Worm (Caenorhabditis elegans) whole organism, L1 larva: ENCODE measurements around the gene laf-1.

ENCODE experiments used
- C16A3.4 ChIP-seq: fragments of 150-350 bp; optimal IDR thresholded peaks from 2 replicates; lab custom pipeline; 2014; ENCODE audit warnings: missing biosample characterization, missing genetic modification characterization
- F16B12.6 ChIP-seq: fragments of 150-350 bp; optimal IDR thresholded peaks from 2 replicates; lab custom pipeline; 2014; ENCODE audit warnings: missing biosample characterization, missing genetic modification characterization
- Y116A8C.19 ChIP-seq: sonication (generic microtip); optimal IDR thresholded peaks from 2 replicates; lab custom pipeline; 2016; ENCODE audit warnings: missing compliant biosample characterization, missing genetic modification characterization, borderline replicate concordance
- aha-1 ChIP-seq: fragments of 150-350 bp; optimal IDR thresholded peaks from 2 replicates; lab custom pipeline; 2014; ENCODE audit warnings: missing biosample characterization, missing genetic modification characterization
- aly-2 ChIP-seq: fragments of 150-350 bp; optimal IDR thresholded peaks from 2 replicates; lab custom pipeline; 2014; ENCODE audit warnings: missing biosample characterization, missing genetic modification characterization
- ama-1 ChIP-seq: fragments of 150-350 bp; optimal IDR thresholded peaks from 2 replicates; lab custom pipeline; 2014
- blmp-1 ChIP-seq: fragments of 150-350 bp; optimal IDR thresholded peaks from 2 replicates; lab custom pipeline; 2014; ENCODE audit warnings: missing biosample characterization, missing genetic modification characterization
- ceh-8 ChIP-seq: fragments of 200-800 bp; sonication (Bioruptor generic); optimal IDR thresholded peaks from 2 replicates; lab custom pipeline; 2018; ENCODE audit warnings: mild to moderate bottlenecking, missing genetic modification characterization, moderate library complexity, missing compliant biosample characterization
- ceh-90 ChIP-seq: sonication (generic microtip); optimal IDR thresholded peaks from 2 replicates; lab custom pipeline; 2016; ENCODE audit warnings: missing genetic modification characterization, missing compliant biosample characterization
- ces-1 ChIP-seq: fragments of 150-350 bp; optimal IDR thresholded peaks from 2 replicates; lab custom pipeline; 2014; ENCODE audit warnings: missing biosample characterization, missing genetic modification reagents, missing genetic modification characterization
- dpl-1 ChIP-seq, 3 experiments: fragments of 150-350 bp in 2 of 3; sonication (generic microtip) in 1 of 3; optimal IDR thresholded peaks; 2 replicates each; lab custom pipeline; 2014 to 2017; ENCODE audit warnings: missing biosample characterization in 3 of 3, missing genetic modification characterization in 3 of 3, missing genetic modification reagents in 3 of 3
- dsc-1 ChIP-seq: sonication (generic microtip); optimal IDR thresholded peaks from 2 replicates; lab custom pipeline; 2016; ENCODE audit warnings: mild to moderate bottlenecking, missing genetic modification characterization, missing compliant biosample characterization
- efl-1 ChIP-seq, 4 experiments: fragments of 150-350 bp; optimal IDR thresholded peaks in 3 of 4; peaks in 1 of 4; 1 replicate in 1 of 4; 2 replicates in 3 of 4; lab custom pipeline; 2014; ENCODE audit warnings: missing biosample characterization in 2 of 4, missing genetic modification characterization in 2 of 4, missing genetic modification reagents in 2 of 4
- elt-2 ChIP-seq: sonication (generic microtip); optimal IDR thresholded peaks from 2 replicates; lab custom pipeline; 2016; ENCODE audit warnings: missing genetic modification characterization, mild to moderate bottlenecking, inconsistent platforms, missing compliant biosample characterization, missing genetic modification reagents
- ets-5 ChIP-seq: fragments of 200-800 bp; sonication (Bioruptor generic); IDR thresholded peaks from 2 replicates; pipeline ENCODE4 v1.3.6; 2022; ENCODE audit warnings: missing genetic modification characterization, missing compliant biosample characterization
- fkh-10 ChIP-seq: sonication (generic microtip); optimal IDR thresholded peaks from 2 replicates; lab custom pipeline; 2017; ENCODE audit warnings: missing biosample characterization, missing genetic modification reagents, missing genetic modification characterization
- fkh-4 ChIP-seq: sonication (generic microtip); optimal IDR thresholded peaks from 2 replicates; lab custom pipeline; 2016; ENCODE audit warnings: missing compliant biosample characterization, missing genetic modification characterization, borderline replicate concordance
- fkh-8 ChIP-seq: sonication (generic microtip); optimal IDR thresholded peaks from 2 replicates; lab custom pipeline; 2016; ENCODE audit warnings: mild to moderate bottlenecking, missing genetic modification characterization, missing compliant biosample characterization
- grh-1 ChIP-seq: fragments of 200-800 bp; sonication (Bioruptor generic); IDR thresholded peaks from 2 replicates; pipeline ENCODE4 v1.3.6; 2022; ENCODE audit warnings: missing genetic modification reagents, missing genetic modification characterization, missing compliant biosample characterization
- hlh-4 ChIP-seq: sonication (generic microtip); optimal IDR thresholded peaks from 2 replicates; lab custom pipeline; 2016; ENCODE audit warnings: mild to moderate bottlenecking, missing genetic modification characterization, missing compliant biosample characterization
- hpl-2 ChIP-seq: fragments of 150-350 bp; optimal IDR thresholded peaks from 2 replicates; lab custom pipeline; 2014; ENCODE audit warnings: missing biosample characterization, missing genetic modification reagents, missing genetic modification characterization
- irx-1 ChIP-seq: sonication (generic microtip); optimal IDR thresholded peaks from 2 replicates; lab custom pipeline; 2016; ENCODE audit warnings: missing genetic modification characterization, missing compliant biosample characterization
- isw-1 ChIP-seq: fragments of 200-800 bp; sonication (Bioruptor generic); IDR thresholded peaks from 2 replicates; pipeline ENCODE4 v1.3.6; 2022; ENCODE audit warnings: missing genetic modification characterization, missing compliant biosample characterization
- lin-13 ChIP-seq: fragments of 150-350 bp; optimal IDR thresholded peaks from 2 replicates; lab custom pipeline; 2014; ENCODE audit warnings: missing biosample characterization, missing genetic modification reagents, missing genetic modification characterization
- lin-15B ChIP-seq: fragments of 150-350 bp; sonication (generic microtip); optimal IDR thresholded peaks from 3 replicates; lab custom pipeline; 2014; ENCODE audit warnings: missing biosample characterization, missing genetic modification characterization
- lin-35 ChIP-seq, 2 experiments: fragments of 150-350 bp; optimal IDR thresholded peaks; 2 replicates each; lab custom pipeline; 2014; ENCODE audit warnings: missing biosample characterization in 2 of 2, missing genetic modification characterization in 2 of 2, missing genetic modification reagents in 2 of 2
- lin-39 ChIP-seq: fragments of 150-350 bp; optimal IDR thresholded peaks from 2 replicates; lab custom pipeline; 2014; ENCODE audit warnings: missing biosample characterization, missing genetic modification reagents, missing genetic modification characterization
- lir-3 ChIP-seq: sonication (generic microtip); optimal IDR thresholded peaks from 2 replicates; lab custom pipeline; 2016; ENCODE audit warnings: mild to moderate bottlenecking, missing genetic modification characterization, moderate library complexity, missing compliant biosample characterization; ENCODE audit not compliant: poor library complexity
- lsy-2 ChIP-seq, 2 experiments: fragments of 150-350 bp; optimal IDR thresholded peaks; 2 replicates each; lab custom pipeline; 2014; ENCODE audit warnings: missing biosample characterization in 2 of 2, missing genetic modification characterization in 2 of 2
- mab-9 ChIP-seq: fragments of 200-800 bp; sonication (Bioruptor generic); IDR thresholded peaks from 2 replicates; pipeline ENCODE4 v1.3.6; 2022; ENCODE audit warnings: missing genetic modification reagents, missing genetic modification characterization, missing compliant biosample characterization
- mdl-1 ChIP-seq, 2 experiments: fragments of 150-350 bp; optimal IDR thresholded peaks; 2 replicates each; lab custom pipeline; 2014 to 2017; ENCODE audit warnings: missing biosample characterization in 2 of 2, missing genetic modification characterization in 2 of 2, inconsistent platforms in 1 of 2
- mep-1 ChIP-seq: fragments of 150-350 bp; optimal IDR thresholded peaks from 2 replicates; lab custom pipeline; 2014; ENCODE audit warnings: missing biosample characterization, missing genetic modification characterization
- nhr-12 ChIP-seq: sonication (generic microtip); optimal IDR thresholded peaks from 2 replicates; lab custom pipeline; 2017; ENCODE audit warnings: missing biosample characterization, missing genetic modification characterization
- nhr-19 ChIP-seq: fragments of 200-800 bp; sonication (Bioruptor generic); conservative IDR thresholded peaks from 2 replicates; pipeline ENCODE4 v1.3.6; 2022; ENCODE audit warnings: missing genetic modification characterization, missing compliant biosample characterization
- nhr-20 ChIP-seq: sonication (generic microtip); optimal IDR thresholded peaks from 2 replicates; lab custom pipeline; 2016; ENCODE audit warnings: mild to moderate bottlenecking, missing genetic modification characterization, missing compliant biosample characterization
- nhr-237 ChIP-seq: fragments of 150-350 bp; optimal IDR thresholded peaks from 2 replicates; lab custom pipeline; 2014; ENCODE audit warnings: missing biosample characterization, missing genetic modification characterization
- nhr-71 ChIP-seq: sonication (generic microtip); optimal IDR thresholded peaks from 2 replicates; lab custom pipeline; 2016; ENCODE audit warnings: mild to moderate bottlenecking, missing genetic modification characterization, moderate library complexity, missing compliant biosample characterization
- nhr-77 ChIP-seq: fragments of 150-350 bp; optimal IDR thresholded peaks from 2 replicates; lab custom pipeline; 2014; ENCODE audit warnings: missing biosample characterization, missing genetic modification characterization
- nhr-84 ChIP-seq: sonication (generic microtip); optimal IDR thresholded peaks from 2 replicates; lab custom pipeline; 2017; ENCODE audit warnings: missing biosample characterization, missing genetic modification characterization
- nhr-90 ChIP-seq: sonication (generic microtip); optimal IDR thresholded peaks from 2 replicates; lab custom pipeline; 2016; ENCODE audit warnings: mild to moderate bottlenecking, missing genetic modification characterization, missing compliant biosample characterization; ENCODE audit not compliant: poor library complexity
- pag-3 ChIP-seq: sonication (generic microtip); optimal IDR thresholded peaks from 2 replicates; lab custom pipeline; 2017; ENCODE audit warnings: missing genetic modification characterization, mild to moderate bottlenecking, missing compliant biosample characterization, antibody characterized with exemption, borderline replicate concordance; ENCODE audit not compliant: insufficient read depth
- rnt-1 ChIP-seq: sonication (generic microtip); optimal IDR thresholded peaks from 2 replicates; lab custom pipeline; 2016; ENCODE audit warnings: mild to moderate bottlenecking, missing genetic modification characterization, moderate library complexity, missing compliant biosample characterization
- snpc-4 ChIP-seq: fragments of 150-350 bp; optimal IDR thresholded peaks from 2 replicates; lab custom pipeline; 2014; ENCODE audit warnings: missing biosample characterization, missing genetic modification characterization
- snu-23 ChIP-seq: sonication (generic microtip); optimal IDR thresholded peaks from 2 replicates; lab custom pipeline; 2016; ENCODE audit warnings: missing genetic modification characterization, missing compliant biosample characterization
- sptf-1 ChIP-seq: fragments of 150-350 bp; optimal IDR thresholded peaks from 2 replicates; lab custom pipeline; 2014; ENCODE audit warnings: missing biosample characterization, missing genetic modification characterization
- swsn-7 ChIP-seq: sonication (generic microtip); optimal IDR thresholded peaks from 2 replicates; lab custom pipeline; 2016; ENCODE audit warnings: missing genetic modification characterization, missing compliant biosample characterization
- unc-130 ChIP-seq: fragments of 150-350 bp; optimal IDR thresholded peaks from 2 replicates; lab custom pipeline; 2017; ENCODE audit warnings: missing biosample characterization, missing genetic modification characterization, inconsistent platforms
- unc-30 ChIP-seq: sonication (generic microtip); optimal IDR thresholded peaks from 2 replicates; lab custom pipeline; 2017; ENCODE audit warnings: missing biosample characterization, missing genetic modification characterization
- unc-62 ChIP-seq: fragments of 150-350 bp; optimal IDR thresholded peaks from 2 replicates; lab custom pipeline; 2014; ENCODE audit warnings: missing biosample characterization, missing genetic modification reagents, missing genetic modification characterization
- unc-86 ChIP-seq: sonication (generic microtip); optimal IDR thresholded peaks from 2 replicates; lab custom pipeline; 2016; ENCODE audit warnings: missing genetic modification characterization, missing compliant biosample characterization
- unc-98 ChIP-seq: fragments of 200-800 bp; sonication (Bioruptor generic); IDR thresholded peaks from 2 replicates; pipeline ENCODE4 v1.3.6; 2022; ENCODE audit warnings: missing genetic modification characterization, missing compliant biosample characterization
- vab-15 ChIP-seq: sonication (generic microtip); optimal IDR thresholded peaks from 2 replicates; lab custom pipeline; 2017; ENCODE audit warnings: missing genotype, mild to moderate bottlenecking, missing genetic modification characterization, missing compliant biosample characterization
- ztf-4 ChIP-seq: fragments of 150-350 bp; optimal IDR thresholded peaks from 2 replicates; lab custom pipeline; 2014; ENCODE audit warnings: missing biosample characterization, missing genetic modification characterization

The laf-1 gene

DNA sequence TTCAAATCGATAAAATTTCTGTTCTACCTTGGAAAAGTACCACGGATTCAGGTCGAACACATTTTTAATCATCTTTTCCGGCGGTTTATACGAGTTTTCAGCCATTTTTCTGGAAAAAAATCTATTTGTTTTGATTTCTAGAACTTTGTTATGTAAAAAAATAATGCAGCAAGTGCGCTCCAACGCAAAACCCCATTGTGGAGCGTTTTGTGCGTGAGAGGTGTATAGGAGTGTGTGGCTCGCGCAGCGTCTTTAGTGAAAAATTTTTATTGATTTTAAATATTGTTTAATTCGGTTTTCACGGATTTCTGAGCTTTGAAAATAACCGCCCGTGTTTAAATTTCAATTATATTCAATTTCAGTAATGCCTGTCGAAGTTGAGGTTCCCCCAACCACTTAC, 7.0 kb upstream of the laf-1 start, which contains the start of gene Y71H2AM.20 (continued):
- TF ChIP-seq blmp-1 (tag; lab: Kevin White, UChicago) (peak; percentile 94), nhr-20 (tag; lab: Kevin White, UChicago) (peak; percentile 96), lin-39 (tag; lab: Kevin White, UChicago) (peak; percentile 61), unc-62 (GFP tag; lab: Kevin White, UChicago) (no peak), lir-3 (tag; lab: Kevin White, UChicago) (no peak), nhr-77 (peak; percentile 93), unc-86 (tag; lab: Kevin White, UChicago) (peak; percentile 92), vab-15 (tag; lab: Kevin White, UChicago) (peak; percentile 84), isw-1 (GFP tag; lab: Robert Waterston, UW) (peak; percentile 93), fkh-8 (tag; lab: Kevin White, UChicago) (peak; percentile 99), fkh-10 (GFP tag; lab: Kevin White, UChicago) (peak; percentile 96), unc-30 (no peak), dsc-1 (tag; lab: Kevin White, UChicago) (peak; percentile 89), ceh-8 (peak; percentile 86), efl-1 (optimal IDR thresholded peaks at IDR 0.05; lab: Kevin White, UChicago) (peak; percentile 92 to 95), efl-1 (GFP tag; optimal IDR thresholded peaks at IDR 0.05 in 1 of 2; lab: Kevin White, UChicago) (peak; percentile 87 to 98), rnt-1 (tag; lab: Kevin White, UChicago) (peak; percentile 95), hpl-2 (GFP tag; lab: Kevin White, UChicago) (peak; percentile 81), irx-1 (tag; lab: Kevin White, UChicago) (peak; percentile 84), lin-13 (GFP tag; lab: Kevin White, UChicago) (peak; percentile 97), grh-1 (GFP tag; lab: Robert Waterston, UW) (peak; percentile 40; the same call in 1 of the 2 replicates), nhr-90 (tag; lab: Kevin White, UChicago) (peak; percentile 90), ceh-90 (tag; lab: Kevin White, UChicago) (no peak), F16B12.6 (tag; lab: Kevin White, UChicago) (peak; percentile 80), nhr-19 (GFP tag; lab: Robert Waterston, UW) (peak; percentile 93), lsy-2 (tag; optimal IDR thresholded peaks at IDR 0.05; lab: Kevin White, UChicago) (peak; percentile 98), mep-1 (tag; lab: Kevin White, UChicago) (peak; percentile 99), ets-5 (GFP tag; lab: Robert Waterston, UW) (no peak), ztf-4 (tag; lab: Kevin White, UChicago) (peak; percentile 87), unc-98 (peak; percentile 35; the same call in 1 of the 2 replicates), mdl-1 (tag; optimal IDR thresholded peaks at IDR 0.05; lab: Kevin White, UChicago) (peak in 1 of 2 experiments; percentile 93), dpl-1 (GFP tag; optimal IDR thresholded peaks at IDR 0.05; lab: Kevin White, UChicago) (peak; percentile 89 to 92 (median 90)), aly-2 (tag; lab: Kevin White, UChicago) (peak; percentile 92), nhr-237 (tag; lab: Kevin White, UChicago) (peak; percentile 92), nhr-71 (tag; lab: Kevin White, UChicago) (peak; percentile 98), swsn-7 (tag; lab: Kevin White, UChicago) (peak; percentile 96), Y116A8C.19 (tag; lab: Kevin White, UChicago) (no peak), snu-23 (peak; percentile 99), fkh-4 (tag; lab: Kevin White, UChicago) (no peak), hlh-4 (no peak), lin-35 (GFP tag; optimal IDR thresholded peaks at IDR 0.05; lab: Kevin White, UChicago) (peak; percentile 92 to 95), unc-130 (tag; lab: Kevin White, UChicago) (peak; percentile 100), elt-2 (tag; lab: Kevin White, UChicago) (peak; percentile 42), C16A3.4 (tag; lab: Kevin White, UChicago) (peak; percentile 99), lin-15B (tag; lab: Kevin White, UChicago) (peak; percentile 99), ces-1 (no peak), pag-3 (peak; percentile 56), sptf-1 (tag; lab: Kevin White, UChicago) (no peak), nhr-84 (tag; lab: Kevin White, UChicago) (no peak), nhr-12 (tag; lab: Kevin White, UChicago) (no peak), aha-1 (tag; lab: Kevin White, UChicago) (peak; percentile 51), mab-9 (GFP tag; lab: Robert Waterston, UW) (peak; percentile 72; the same call in 1 of the 2 replicates), snpc-4 (tag; lab: Kevin White, UChicago) (peak; percentile 90), ama-1 (lab: Kevin White, UChicago) (peak; percentile 84)
